Worm (Caenorhabditis elegans): ENCODE measurements around the gene F32G8.3.

Gene F32G8.3

DNA sequence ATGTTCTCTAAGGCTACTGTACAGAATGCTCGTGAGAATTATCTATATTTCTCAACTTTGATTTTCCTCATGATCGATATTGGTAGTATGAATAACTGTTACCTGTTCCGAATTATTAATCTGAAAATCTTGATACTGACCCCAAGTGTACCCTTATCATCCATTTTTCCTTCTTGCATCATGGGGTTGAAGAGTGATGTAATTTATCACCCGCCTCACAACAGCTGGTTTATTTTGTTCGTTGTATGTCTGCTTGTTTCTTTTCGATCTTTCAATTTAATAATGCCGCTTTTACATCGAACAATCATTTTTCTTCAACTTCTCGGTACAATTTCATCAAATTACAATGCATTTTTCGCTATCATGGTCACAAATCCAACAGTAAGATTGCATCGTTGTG lies 46.3 kb downstream of the F32G8.3 start, which contains the start of gene C35A5.6:
C35A5.6 (plus strand) TSS at position 283 of the 400 bp plus-strand sequence.
- TF ChIP-seq ceh-16 (tag; optimal IDR thresholded peaks at IDR 0.05), result no peak
- no peak for TF ChIP-seq jun-1 (tag; optimal IDR thresholded peaks at IDR 0.05)
- no peak for TF ChIP-seq tbx-2 (tag; optimal IDR thresholded peaks at IDR 0.05)
- no peak for TF ChIP-seq ama-1 (optimal IDR thresholded peaks at IDR 0.05)
- TF ChIP-seq pqm-1 (tag; optimal IDR thresholded peaks at IDR 0.05), result no peak
- TF ChIP-seq nfya-1 (tag; optimal IDR thresholded peaks at IDR 0.05; ENCODE audit: insufficient read depth), result no peak
- TF ChIP-seq fkh-2 (tag; optimal IDR thresholded peaks at IDR 0.05), result no peak
- no peak for TF ChIP-seq ceh-9 (tag; optimal IDR thresholded peaks at IDR 0.05)
- TF ChIP-seq nhr-237 (tag; optimal IDR thresholded peaks at IDR 0.05), result no peak
- no peak for TF ChIP-seq nhr-12 (tag; optimal IDR thresholded peaks at IDR 0.05)
- TF ChIP-seq nhr-76 (tag; optimal IDR thresholded peaks at IDR 0.05), result no peak
- TF ChIP-seq nhr-11 (tag; optimal IDR thresholded peaks at IDR 0.05), result no peak
- TF ChIP-seq fkh-10 (GFP tag; optimal IDR thresholded peaks at IDR 0.05), result no peak
- no peak for TF ChIP-seq nhr-25 (tag; optimal IDR thresholded peaks at IDR 0.05)
- no peak for TF ChIP-seq fos-1 (tag; optimal IDR thresholded peaks at IDR 0.05)
- no peak for TF ChIP-seq nhr-43 (tag; optimal IDR thresholded peaks at IDR 0.05; ENCODE audit: poor library complexity, severe bottlenecking)
- TF ChIP-seq lin-39 (tag; optimal IDR thresholded peaks at IDR 0.05), result no peak

DNA sequence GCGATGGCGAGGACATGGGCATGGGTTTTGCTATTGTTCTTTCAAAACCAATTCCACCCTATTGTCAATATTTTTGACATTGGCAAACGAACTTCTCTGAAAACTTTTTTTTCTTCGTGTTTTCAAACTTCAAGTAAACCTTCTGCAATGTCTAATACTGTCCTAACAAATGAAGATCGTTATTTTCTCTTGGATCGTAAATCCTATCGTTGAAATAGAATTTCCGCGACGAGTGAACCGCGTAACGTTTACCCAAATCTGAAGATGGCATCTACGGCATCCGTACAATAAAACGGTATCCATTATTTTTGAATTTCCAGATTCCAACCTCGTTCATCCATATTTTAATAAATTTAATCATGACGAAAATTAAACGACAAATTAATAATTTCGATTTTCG lies 49.6 kb downstream of the F32G8.3 start, which contains the start of gene C35A5.5:
C35A5.5 (plus strand) TSS at position 301 of the 400 bp plus-strand sequence.
- TF ChIP-seq hmg-11 (tag; optimal IDR thresholded peaks at IDR 0.05), result no peak
- TF ChIP-seq snpc-4 (tag; optimal IDR thresholded peaks at IDR 0.05), result no peak
- TF ChIP-seq elt-2 (tag; optimal IDR thresholded peaks at IDR 0.05), result no peak

All from whole organism, L3 larva.